Worm (Caenorhabditis elegans): ENCODE results near the gene nhr-153.
"Not testable (repeated sequence)": the region's sequence is repeated elsewhere in the genome, so short reads cannot be mapped to it uniquely, and the experiment has no call there.

The nhr-153 gene

ce11 chrV:12130688-12131087 is 26.7 kb downstream of the nhr-153 start, which contains the start of gene C27A7.6:
TSS of gene C27A7.6 (minus strand) at chrV:12130788.
- not testable (repeated sequence) for TF ChIP-seq W03F9.2, him-1, dao-5 (tag; optimal IDR thresholded peaks at IDR 0.05)

- TF ChIP-seq dao-5, him-1, W03F9.2 (tag; optimal IDR thresholded peaks at IDR 0.05): not testable (repeated sequence)
These were observed 27.1 kb downstream of the nhr-153 start, which contains the start of gene enpp-1 for ce11 chrV:12131157-12131556. TSS of gene enpp-1 (plus strand) at chrV:12131457.

- TF ChIP-seq dao-5 (tag; optimal IDR thresholded peaks at IDR 0.05): no peak
- no peak for TF ChIP-seq him-1 (tag; optimal IDR thresholded peaks at IDR 0.05)
- no peak for TF ChIP-seq W03F9.2 (tag; optimal IDR thresholded peaks at IDR 0.05)
These were observed 33.9 kb downstream of the nhr-153 start for ce11 chrV:12137942-12138341.

- TF ChIP-seq dao-5 (tag; optimal IDR thresholded peaks at IDR 0.05) (no peak), him-1 (tag; optimal IDR thresholded peaks at IDR 0.05) (no peak), W03F9.2 (tag; optimal IDR thresholded peaks at IDR 0.05) (no peak)
These were observed 36.6 kb downstream of the nhr-153 start, which contains the start of gene C27A7.3 for ce11 chrV:12140625-12141024. TSS of gene C27A7.3 (plus strand) at chrV:12140925.

- TF ChIP-seq dao-5 (tag; optimal IDR thresholded peaks at IDR 0.05) (no peak), W03F9.2 (tag; optimal IDR thresholded peaks at IDR 0.05) (no peak), him-1 (tag; optimal IDR thresholded peaks at IDR 0.05) (no peak)
These were observed 46.6 kb downstream of the nhr-153 start, which contains the start of gene che-11 for ce11 chrV:12150607-12151006. TSS of gene che-11 (minus strand) at chrV:12150707.

ce11 chrV:12152857-12153256 is 48.8 kb downstream of the nhr-153 start, which contains the start of gene C27A7.8:
TSS of gene C27A7.8 (plus strand) at chrV:12153157.
- TF ChIP-seq W03F9.2 (tag; optimal IDR thresholded peaks at IDR 0.05) (no peak), dao-5 (tag; optimal IDR thresholded peaks at IDR 0.05) (no peak), him-1 (tag; optimal IDR thresholded peaks at IDR 0.05) (no peak)

- TF ChIP-seq him-1 (tag; optimal IDR thresholded peaks at IDR 0.05): no peak
These were observed 49.8 kb downstream of the nhr-153 start for ce11 chrV:12153784-12154183.

ce11 chrV:12154554-12154953 is 50.5 kb downstream of the nhr-153 start, which contains the start of gene C27A7.9:
TSS of gene C27A7.9 (minus strand) at chrV:12154654.
- TF ChIP-seq him-1 (tag; optimal IDR thresholded peaks at IDR 0.05) (no peak), dao-5 (tag; optimal IDR thresholded peaks at IDR 0.05) (no peak), W03F9.2 (tag; optimal IDR thresholded peaks at IDR 0.05) (no peak)
